Worm (Caenorhabditis elegans) whole organism, L4 larva: ENCODE measurements around the gene B0361.3.

Experiments
- D1046.2 ChIP-seq: fragments of 200-800 bp; sonication (Bioruptor generic); IDR thresholded peaks from 2 replicates; pipeline ENCODE4 v1.3.6; 2022; ENCODE audit warnings: missing genetic modification characterization, missing compliant biosample characterization
- F26F4.8 ChIP-seq: fragments of 200-800 bp; sonication (Bioruptor generic); conservative IDR thresholded peaks from 2 replicates; pipeline ENCODE4 v1.3.6; 2022; ENCODE audit warnings: missing genetic modification characterization, missing compliant biosample characterization
- F37D6.2 ChIP-seq: sonication (generic microtip); optimal IDR thresholded peaks from 2 replicates; lab custom pipeline; 2016; ENCODE audit warnings: mild to moderate bottlenecking, missing genetic modification characterization, missing compliant biosample characterization
- Y105C5A.15 ChIP-seq: fragments of 200-800 bp; sonication (Bioruptor generic); IDR thresholded peaks from 2 replicates; pipeline ENCODE4 v1.3.6; 2022; ENCODE audit warnings: missing genetic modification characterization, missing compliant biosample characterization
- ZK337.2 ChIP-seq: fragments of 200-800 bp; sonication (Bioruptor generic); IDR thresholded peaks from 2 replicates; pipeline ENCODE4 v1.3.6; 2022; ENCODE audit warnings: missing genetic modification reagents, missing genetic modification characterization, missing compliant biosample characterization
- aha-1 ChIP-seq: fragments of 150-350 bp; peaks from one replicate; lab custom pipeline; 2014; ENCODE audit warnings: missing biosample characterization, missing genetic modification characterization
- ceh-28 ChIP-seq: fragments of 150-350 bp; optimal IDR thresholded peaks from 2 replicates; lab custom pipeline; 2014; ENCODE audit warnings: missing biosample characterization, missing genetic modification reagents, missing genetic modification characterization
- ceh-62 ChIP-seq: sonication (generic microtip); optimal IDR thresholded peaks from 2 replicates; lab custom pipeline; 2017; ENCODE audit warnings: missing biosample characterization, missing genetic modification characterization
- ceh-82 ChIP-seq: sonication (generic microtip); optimal IDR thresholded peaks from 2 replicates; lab custom pipeline; 2017; ENCODE audit warnings: missing biosample characterization, missing genetic modification characterization
- cey-2 ChIP-seq: sonication (generic microtip); optimal IDR thresholded peaks from 3 replicates; lab custom pipeline; 2017; ENCODE audit warnings: missing genetic modification characterization, mild to moderate bottlenecking, missing compliant biosample characterization, antibody characterized with exemption, borderline replicate concordance; ENCODE audit not compliant: insufficient read depth
- dmd-8 ChIP-seq: fragments of 200-800 bp; sonication (Bioruptor generic); IDR thresholded peaks from 2 replicates; pipeline ENCODE4 v1.3.6; 2022; ENCODE audit warnings: missing genetic modification characterization, missing compliant biosample characterization
- dmd-9 ChIP-seq: fragments of 200-800 bp; sonication (Bioruptor generic); IDR thresholded peaks from 2 replicates; pipeline ENCODE4 v1.3.6; 2022; ENCODE audit warnings: missing genetic modification reagents, missing genetic modification characterization, missing compliant biosample characterization
- dpl-1 ChIP-seq: fragments of 150-350 bp; optimal IDR thresholded peaks from 2 replicates; lab custom pipeline; 2014; ENCODE audit warnings: missing biosample characterization, missing genetic modification reagents, missing genetic modification characterization
- egl-27 ChIP-seq: sonication (generic microtip); optimal IDR thresholded peaks from 3 replicates; lab custom pipeline; 2017; ENCODE audit warnings: missing biosample characterization, missing genetic modification reagents, missing genetic modification characterization
- egl-43 ChIP-seq: fragments of 200-800 bp; sonication (Bioruptor generic); IDR thresholded peaks from 2 replicates; pipeline ENCODE4 v1.3.6; 2022; ENCODE audit warnings: missing genetic modification reagents, missing genetic modification characterization, missing compliant biosample characterization
- hlh-11 ChIP-seq: fragments of 200-800 bp; sonication (Bioruptor generic); optimal IDR thresholded peaks from 2 replicates; lab custom pipeline; 2018; ENCODE audit warnings: mild to moderate bottlenecking, missing genetic modification characterization, missing compliant biosample characterization
- hlh-30 ChIP-seq: sonication (generic microtip); optimal IDR thresholded peaks from 2 replicates; lab custom pipeline; 2017; ENCODE audit warnings: antibody characterized with exemption, mild to moderate bottlenecking, missing genetic modification characterization, missing compliant biosample characterization; ENCODE audit not compliant: insufficient read depth
- jun-1 ChIP-seq: fragments of 150-350 bp; optimal IDR thresholded peaks from 2 replicates; lab custom pipeline; 2014; ENCODE audit warnings: missing biosample characterization, missing genetic modification reagents, missing genetic modification characterization
- lin-1 ChIP-seq: fragments of 200-800 bp; sonication (Bioruptor generic); IDR thresholded peaks from 2 replicates; pipeline ENCODE4 v1.3.6; 2022; ENCODE audit warnings: missing genetic modification reagents, missing genetic modification characterization, missing compliant biosample characterization
- lin-38 ChIP-seq: fragments of 200-800 bp; sonication (Bioruptor generic); IDR thresholded peaks from 2 replicates; pipeline ENCODE4 v1.3.6; 2022; ENCODE audit warnings: missing genetic modification reagents, missing genetic modification characterization, missing compliant biosample characterization
- lir-3 ChIP-seq: sonication (generic microtip); optimal IDR thresholded peaks from 2 replicates; lab custom pipeline; 2016; ENCODE audit warnings: mild to moderate bottlenecking, missing genetic modification characterization, missing compliant biosample characterization
- lsy-2 ChIP-seq, 2 experiments: fragments of 150-350 bp in 1 of 2; sonication (generic microtip) in 1 of 2; optimal IDR thresholded peaks; 2 replicates each; lab custom pipeline; 2014 to 2017; ENCODE audit warnings: missing biosample characterization in 2 of 2, missing genetic modification characterization in 2 of 2
- mes-2 ChIP-seq: sonication (generic microtip); optimal IDR thresholded peaks from 2 replicates; lab custom pipeline; 2016; ENCODE audit warnings: missing genotype, mild to moderate bottlenecking, missing genetic modification characterization, missing compliant biosample characterization; ENCODE audit not compliant: poor library complexity, severe bottlenecking
- mxl-3 ChIP-seq: fragments of 200-800 bp; sonication (Bioruptor generic); optimal IDR thresholded peaks from 2 replicates; lab custom pipeline; 2018; ENCODE audit warnings: mild to moderate bottlenecking, missing genetic modification characterization, missing compliant biosample characterization
- nhr-102 ChIP-seq: sonication (generic microtip); optimal IDR thresholded peaks from 2 replicates; lab custom pipeline; 2016; ENCODE audit warnings: mild to moderate bottlenecking, missing genetic modification characterization, moderate library complexity, missing compliant biosample characterization
- nhr-111 ChIP-seq: fragments of 200-800 bp; sonication (Bioruptor generic); optimal IDR thresholded peaks from 2 replicates; lab custom pipeline; 2018; ENCODE audit warnings: mild to moderate bottlenecking, missing genetic modification characterization, missing compliant biosample characterization
- nhr-28 ChIP-seq: fragments of 150-350 bp; optimal IDR thresholded peaks from 2 replicates; lab custom pipeline; 2014; ENCODE audit warnings: missing biosample characterization, missing genetic modification characterization
- nhr-41 ChIP-seq: fragments of 200-800 bp; sonication (Bioruptor generic); IDR thresholded peaks from 2 replicates; pipeline ENCODE4 v1.3.6; 2022; ENCODE audit warnings: missing genetic modification reagents, missing genetic modification characterization, missing compliant biosample characterization
- nhr-48 ChIP-seq: sonication (generic microtip); optimal IDR thresholded peaks from 2 replicates; lab custom pipeline; 2016; ENCODE audit warnings: mild to moderate bottlenecking, missing genetic modification characterization, missing compliant biosample characterization
- nhr-6 ChIP-seq: fragments of 150-350 bp; optimal IDR thresholded peaks from 2 replicates; lab custom pipeline; 2014; ENCODE audit warnings: missing biosample characterization, missing genetic modification characterization
- pha-4 ChIP-seq, 2 experiments: fragments of 150-350 bp in 1 of 2; fragments of 200-800 bp in 1 of 2; sonication (Bioruptor generic) in 1 of 2; IDR thresholded peaks in 1 of 2; optimal IDR thresholded peaks in 1 of 2; 2 replicates each; pipeline versions ENCODE4 v1.3.6 to Lab custom; 2014 to 2022; ENCODE audit warnings: missing genetic modification characterization in 2 of 2, missing genetic modification reagents in 2 of 2, missing biosample characterization in 1 of 2, missing compliant biosample characterization in 1 of 2
- pqm-1 ChIP-seq: sonication (generic microtip); optimal IDR thresholded peaks from 2 replicates; lab custom pipeline; 2017; ENCODE audit warnings: missing biosample characterization, missing genetic modification characterization
- rbr-2 ChIP-seq: sonication (generic microtip); optimal IDR thresholded peaks from 2 replicates; lab custom pipeline; 2016; ENCODE audit warnings: missing genotype, missing genetic modification characterization, missing compliant biosample characterization
- saeg-2 ChIP-seq: fragments of 200-800 bp; sonication (Bioruptor generic); IDR thresholded peaks from 2 replicates; pipeline ENCODE4 v1.3.6; 2022; ENCODE audit warnings: missing genetic modification reagents, missing genetic modification characterization, missing compliant biosample characterization
- set-16 ChIP-seq: fragments of 200-800 bp; sonication (Bioruptor generic); IDR thresholded peaks from 2 replicates; pipeline ENCODE4 v1.3.6; 2022; ENCODE audit warnings: missing genetic modification reagents, missing genetic modification characterization, missing compliant biosample characterization
- spr-3 ChIP-seq: fragments of 200-800 bp; sonication (Bioruptor generic); optimal IDR thresholded peaks from 2 replicates; lab custom pipeline; 2018; ENCODE audit warnings: mild to moderate bottlenecking, missing genetic modification characterization, missing compliant biosample characterization
- tag-97 ChIP-seq: fragments of 200-800 bp; sonication (Bioruptor generic); IDR thresholded peaks from 2 replicates; pipeline ENCODE4 v1.3.6; 2022; ENCODE audit warnings: missing genetic modification characterization, missing compliant biosample characterization
- tra-1 ChIP-seq: fragments of 200-800 bp; sonication (Bioruptor generic); IDR thresholded peaks from 2 replicates; pipeline ENCODE4 v1.3.6; 2022; ENCODE audit warnings: missing genetic modification reagents, missing genetic modification characterization, missing compliant biosample characterization
- unc-62 ChIP-seq, 3 experiments: fragments of 150-350 bp in 1 of 3; sonication (generic microtip); optimal IDR thresholded peaks in 2 of 3; peaks in 1 of 3; 1 replicate in 1 of 3; 2 replicates in 2 of 3; lab custom pipeline; 2014 to 2017; ENCODE audit warnings: missing biosample characterization in 3 of 3, missing genetic modification characterization in 3 of 3, missing genetic modification reagents in 3 of 3, missing genotype in 1 of 3
- vab-7 ChIP-seq: fragments of 200-800 bp; sonication (Bioruptor generic); IDR thresholded peaks from 2 replicates; pipeline ENCODE4 v1.3.6; 2022; ENCODE audit warnings: missing genetic modification reagents, missing genetic modification characterization, missing compliant biosample characterization
- zip-11 ChIP-seq: fragments of 200-800 bp; sonication (Bioruptor generic); IDR thresholded peaks from 2 replicates; pipeline ENCODE4 v1.3.6; 2022; ENCODE audit warnings: missing genetic modification characterization, missing compliant biosample characterization

B0361.3 gene

ce11 chrIII:7304961-7305648 is 23.8 kb downstream of the B0361.3 start (continued):
- peak; percentile 84 for TF ChIP-seq nhr-48
- no peak for TF ChIP-seq nhr-41
- TF ChIP-seq rbr-2 (tag; lab: Kevin White, UChicago), result no peak
- TF ChIP-seq hlh-30, result peak; percentile 77
- peak; percentile 17 for TF ChIP-seq dpl-1
- TF ChIP-seq hlh-11 (tag; lab: Kevin White, UChicago), result peak; percentile 85
- no peak for TF ChIP-seq egl-27 (tag; lab: Kevin White, UChicago)
- TF ChIP-seq mes-2, result no peak
- peak; percentile 48 for TF ChIP-seq mxl-3 (GFP tag; lab: Kevin White, UChicago)
- no peak for TF ChIP-seq nhr-111 (GFP tag; lab: Kevin White, UChicago)
- TF ChIP-seq spr-3 (GFP tag; lab: Kevin White, UChicago), result no peak
- TF ChIP-seq lsy-2 (tag; optimal IDR thresholded peaks at IDR 0.05; lab: Kevin White, UChicago), result peak in 1 of 2 experiments; percentile 16
- peak; percentile 67 for TF ChIP-seq cey-2 (tag; lab: Kevin White, UChicago)
- no peak for TF ChIP-seq lin-38 (GFP tag; lab: Robert Waterston, UW)
- no peak for TF ChIP-seq dmd-8 (GFP tag; lab: Robert Waterston, UW)

DNA sequence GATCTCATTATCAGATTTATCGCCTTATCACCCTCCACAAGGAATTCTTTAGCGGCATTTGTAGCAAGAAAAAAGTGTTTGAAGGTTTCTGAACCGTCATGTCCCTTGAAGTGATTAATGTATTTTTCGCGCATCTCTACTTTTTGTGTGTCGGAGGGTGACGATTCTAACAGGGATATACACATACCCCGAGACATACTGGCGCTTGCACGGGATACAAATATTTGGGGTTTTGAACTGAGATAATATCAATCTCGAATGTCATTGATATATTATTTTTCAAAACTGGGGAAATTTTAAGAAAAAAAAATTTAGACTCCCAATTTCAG is 24.4 kb downstream of the B0361.3 start:
- TF ChIP-seq aha-1 (tag; lab: Kevin White, UChicago) (peak; percentile 24), lin-1 (GFP tag; lab: Robert Waterston, UW) (no peak), nhr-102 (tag; lab: Kevin White, UChicago) (no peak), tra-1 (no peak), Y105C5A.15 (GFP tag; lab: Robert Waterston, UW) (no peak), F37D6.2 (no peak), zip-11 (GFP tag; lab: Robert Waterston, UW) (no peak), spr-3 (GFP tag; lab: Kevin White, UChicago) (no peak), vab-7 (GFP tag; lab: Robert Waterston, UW) (no peak), dmd-9 (GFP tag; lab: Robert Waterston, UW) (no peak), D1046.2 (GFP tag; lab: Robert Waterston, UW) (no peak), F26F4.8 (GFP tag; lab: Robert Waterston, UW) (no peak), pqm-1 (no peak), unc-62 (GFP tag; optimal IDR thresholded peaks at IDR 0.05 in 1 of 2; lab: Kevin White, UChicago) (peak in 1 of 2 experiments; percentile 43), unc-62 (tag; optimal IDR thresholded peaks at IDR 0.05; lab: Kevin White, UChicago) (no peak), hlh-11 (tag; lab: Kevin White, UChicago) (peak; percentile 31), tag-97 (GFP tag; lab: Robert Waterston, UW) (no peak), mes-2 (no peak), hlh-30 (peak; percentile 57), ceh-82 (tag; lab: Kevin White, UChicago) (no peak), egl-43 (GFP tag; lab: Robert Waterston, UW) (no peak), saeg-2 (GFP tag; lab: Robert Waterston, UW) (no peak), lsy-2 (tag; optimal IDR thresholded peaks at IDR 0.05; lab: Kevin White, UChicago) (no peak), set-16 (GFP tag; lab: Robert Waterston, UW) (no peak), nhr-6 (tag; lab: Kevin White, UChicago) (no peak), ceh-62 (no peak), nhr-111 (GFP tag; lab: Kevin White, UChicago) (no peak), ZK337.2 (GFP tag; lab: Robert Waterston, UW) (no peak), jun-1 (no peak), nhr-28 (tag; lab: Kevin White, UChicago) (peak; percentile 72), ceh-28 (tag; lab: Kevin White, UChicago) (no peak), nhr-48 (no peak), pha-4 (GFP tag; IDR thresholded peaks at IDR 0.05; lab: Robert Waterston, UW) (no peak), pha-4 (tag; optimal IDR thresholded peaks at IDR 0.05; lab: Kevin White, UChicago) (no peak), lir-3 (tag; lab: Kevin White, UChicago) (no peak)
